Worm (Caenorhabditis elegans) whole organism, L3 larva: ENCODE measurements around the gene R08D7.5.

Experiments used
- R02D3.7 ChIP-seq: fragments of 150-350 bp; optimal IDR thresholded peaks from 2 replicates; lab custom pipeline; 2014; ENCODE audit warnings: missing biosample characterization, missing genetic modification characterization
- aly-2 ChIP-seq: fragments of 150-350 bp; optimal IDR thresholded peaks from 2 replicates; lab custom pipeline; 2014; ENCODE audit warnings: missing biosample characterization, missing genetic modification characterization
- ceh-28 ChIP-seq: fragments of 150-350 bp; optimal IDR thresholded peaks from 2 replicates; lab custom pipeline; 2014; ENCODE audit warnings: missing biosample characterization, missing genetic modification reagents, missing genetic modification characterization
- ceh-82 ChIP-seq: fragments of 150-350 bp; optimal IDR thresholded peaks from 2 replicates; lab custom pipeline; 2014; ENCODE audit warnings: missing biosample characterization, missing genetic modification characterization
- egl-27 ChIP-seq: sonication (generic microtip); optimal IDR thresholded peaks from 4 replicates; lab custom pipeline; 2017; ENCODE audit warnings: missing biosample characterization, missing genetic modification reagents, missing genetic modification characterization
- egl-5 ChIP-seq: fragments of 150-350 bp; optimal IDR thresholded peaks from 2 replicates; lab custom pipeline; 2017; ENCODE audit warnings: missing biosample characterization, missing genetic modification reagents, missing genetic modification characterization, inconsistent platforms
- elt-2 ChIP-seq: sonication (generic microtip); optimal IDR thresholded peaks from 2 replicates; lab custom pipeline; 2016; ENCODE audit warnings: missing genetic modification reagents, mild to moderate bottlenecking, missing genetic modification characterization, missing compliant biosample characterization
- elt-3 ChIP-seq, 3 experiments: fragments of 150-350 bp in 1 of 3; sonication (generic microtip) in 2 of 3; optimal IDR thresholded peaks; 2 replicates in 2 of 3; 4 replicates in 1 of 3; lab custom pipeline; 2014 to 2017; ENCODE audit warnings: missing biosample characterization in 3 of 3, missing genetic modification characterization in 3 of 3
- fkh-10 ChIP-seq: sonication (generic microtip); optimal IDR thresholded peaks from 2 replicates; lab custom pipeline; 2017; ENCODE audit warnings: missing biosample characterization, missing genetic modification reagents, missing genetic modification characterization
- fkh-2 ChIP-seq: fragments of 150-350 bp; optimal IDR thresholded peaks from 2 replicates; lab custom pipeline; 2014; ENCODE audit warnings: missing biosample characterization, missing genetic modification reagents, missing genetic modification characterization
- hmg-11 ChIP-seq: sonication (generic microtip); optimal IDR thresholded peaks from 2 replicates; lab custom pipeline; 2016; ENCODE audit warnings: missing genetic modification characterization, missing compliant biosample characterization
- lin-15B ChIP-seq: fragments of 150-350 bp; optimal IDR thresholded peaks from 2 replicates; lab custom pipeline; 2014; ENCODE audit warnings: missing biosample characterization, missing genetic modification characterization
- lin-39 ChIP-seq: fragments of 150-350 bp; optimal IDR thresholded peaks from 2 replicates; lab custom pipeline; 2018; ENCODE audit warnings: missing biosample characterization, missing genetic modification reagents, missing genetic modification characterization
- lsy-12 ChIP-seq: sonication (generic microtip); optimal IDR thresholded peaks from 2 replicates; lab custom pipeline; 2016; ENCODE audit warnings: mild to moderate bottlenecking, missing genetic modification characterization, missing compliant biosample characterization
- nfya-1 ChIP-seq: sonication (generic microtip); optimal IDR thresholded peaks from 2 replicates; lab custom pipeline; 2017; ENCODE audit warnings: missing genetic modification characterization, mild to moderate bottlenecking, missing compliant biosample characterization, antibody characterized with exemption, moderate library complexity; ENCODE audit not compliant: insufficient read depth
- nhr-23 ChIP-seq: fragments of 150-350 bp; optimal IDR thresholded peaks from 2 replicates; lab custom pipeline; 2014; ENCODE audit warnings: missing biosample characterization, missing genetic modification reagents, missing genetic modification characterization
- nhr-25 ChIP-seq: sonication (generic microtip); optimal IDR thresholded peaks from 2 replicates; lab custom pipeline; 2017; ENCODE audit warnings: missing biosample characterization, missing genetic modification characterization
- nhr-43 ChIP-seq: sonication (generic microtip); optimal IDR thresholded peaks from 2 replicates; lab custom pipeline; 2016; ENCODE audit warnings: mild to moderate bottlenecking, missing genetic modification characterization, missing compliant biosample characterization; ENCODE audit not compliant: poor library complexity, severe bottlenecking
- nhr-67 ChIP-seq: fragments of 150-350 bp; optimal IDR thresholded peaks from 2 replicates; lab custom pipeline; 2014; ENCODE audit warnings: missing biosample characterization, missing genetic modification characterization
- pha-4 ChIP-seq: fragments of 150-350 bp; optimal IDR thresholded peaks from 2 replicates; lab custom pipeline; 2014; ENCODE audit warnings: missing biosample characterization, missing genetic modification reagents, missing genetic modification characterization
- snpc-4 ChIP-seq: fragments of 150-350 bp; optimal IDR thresholded peaks from 2 replicates; lab custom pipeline; 2014; ENCODE audit warnings: missing biosample characterization, missing genetic modification characterization
- tbx-2 ChIP-seq: sonication (generic microtip); optimal IDR thresholded peaks from 2 replicates; lab custom pipeline; 2016; ENCODE audit warnings: mild to moderate bottlenecking, missing genetic modification characterization, missing compliant biosample characterization
- ztf-4 ChIP-seq: fragments of 150-350 bp; optimal IDR thresholded peaks from 2 replicates; lab custom pipeline; 2014; ENCODE audit warnings: missing biosample characterization, missing genetic modification characterization

The R08D7.5 gene

ce11 chrIII:8967639-8968038 lies 6.3 kb upstream of the R08D7.5 start, which contains the start of the genes bud-13 and rpap-2:
Gene bud-13, minus strand, starts transcription at chrIII:8967727.
Gene rpap-2, plus strand, starts transcription at chrIII:8967967.
- TF ChIP-seq ceh-28 (tag; lab: Kevin White, UChicago) (no peak), elt-3 (tag; optimal IDR thresholded peaks at IDR 0.05; lab: Kevin White, UChicago) (no peak), nfya-1 (tag; lab: Kevin White, UChicago) (peak; percentile 12), fkh-2 (tag; lab: Kevin White, UChicago) (no peak), lin-15B (tag; lab: Kevin White, UChicago) (peak; percentile 11), egl-27 (tag; lab: Kevin White, UChicago) (no peak), pha-4 (no peak), R02D3.7 (tag; lab: Kevin White, UChicago) (no peak)
- TF ChIP-seq, all 47 proteins: peak for 2

ce11 chrIII:8971255-8972020 lies 2.5 kb upstream of the R08D7.5 start, which contains the start of the genes eif-3.D and R08D7.4:
Gene eif-3.D, minus strand, starts transcription at chrIII:8971578.
Gene R08D7.4, plus strand, starts transcription at chrIII:8971892.
- TF ChIP-seq snpc-4 (tag; lab: Kevin White, UChicago) (peak; percentile 59), lin-15B (tag; lab: Kevin White, UChicago) (peak; percentile 62), elt-2 (tag; lab: Kevin White, UChicago) (peak; percentile 40), nhr-43 (tag; lab: Kevin White, UChicago) (peak; percentile 23), lin-39 (peak; percentile 7), nhr-25 (tag; lab: Kevin White, UChicago) (peak; percentile 8), hmg-11 (tag; lab: Kevin White, UChicago) (peak; percentile 73), ztf-4 (tag; lab: Kevin White, UChicago) (no peak), elt-3 (tag; optimal IDR thresholded peaks at IDR 0.05; lab: Kevin White, UChicago) (no peak), nhr-23 (tag; lab: Kevin White, UChicago) (peak; percentile 57), ceh-82 (no peak), nfya-1 (tag; lab: Kevin White, UChicago) (peak; percentile 58), pha-4 (peak; percentile 76)

ce11 chrIII:8973163-8973562 lies 763 bp upstream of the R08D7.5 start:
- TF ChIP-seq lin-39 (peak; percentile 43), nhr-67 (tag; lab: Kevin White, UChicago) (no peak), tbx-2 (tag; lab: Kevin White, UChicago) (no peak), nfya-1 (tag; lab: Kevin White, UChicago) (peak; percentile 54), nhr-43 (tag; lab: Kevin White, UChicago) (no peak)

ce11 chrIII:8974835-8975234 lies 909 bp downstream of the R08D7.5 start:
- TF ChIP-seq nhr-43 (tag; lab: Kevin White, UChicago) (peak; percentile 47), ceh-28 (tag; lab: Kevin White, UChicago) (peak; percentile 8), egl-5 (tag; lab: Kevin White, UChicago) (no peak)

- no peak for TF ChIP-seq aly-2 (tag; lab: Kevin White, UChicago)
- TF ChIP-seq lsy-12 (tag; lab: Kevin White, UChicago): peak; percentile 35
- peak; percentile 13 for TF ChIP-seq fkh-10
- no peak for TF ChIP-seq ceh-28 (tag; lab: Kevin White, UChicago)
- no peak for TF ChIP-seq ztf-4 (tag; lab: Kevin White, UChicago)
These were observed 4.8 kb downstream of the R08D7.5 start for ce11 chrIII:8978512-8979352.

- TF ChIP-seq nhr-23 (tag; lab: Kevin White, UChicago) (no peak), nhr-43 (tag; lab: Kevin White, UChicago) (peak; percentile 52)
These were observed 7.0 kb downstream of the R08D7.5 start for ce11 chrIII:8980892-8981291.
